Worm (Caenorhabditis elegans): ENCODE measurements around the gene oac-31.

DNA sequence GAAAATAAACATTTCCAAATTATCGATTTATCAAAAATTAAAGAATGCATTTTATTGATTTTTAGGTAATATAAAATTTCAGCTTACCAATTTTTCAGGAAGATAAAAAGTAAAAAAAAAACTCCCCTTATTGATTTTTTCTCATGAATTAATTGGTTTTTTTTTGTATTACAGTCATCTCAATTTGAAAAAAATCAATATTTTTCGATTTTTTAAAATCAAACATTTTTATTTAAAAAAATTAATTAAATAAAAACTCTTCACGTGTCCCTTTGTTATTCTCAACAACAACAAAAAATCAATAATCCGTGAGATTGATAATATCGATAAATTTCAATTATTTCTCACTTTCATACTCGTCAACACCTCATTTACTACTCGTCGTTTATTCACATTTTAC lies 46.4 kb downstream of the oac-31 start, which contains the start of gene C38C3.3:
- no peak for TF ChIP-seq tbx-7 (tag; optimal IDR thresholded peaks at IDR 0.05)
- no peak for TF ChIP-seq ceh-19 (GFP tag; optimal IDR thresholded peaks at IDR 0.05)
- no peak for TF ChIP-seq unc-86 (tag; optimal IDR thresholded peaks at IDR 0.05)
- no peak for TF ChIP-seq nhr-11 (tag; optimal IDR thresholded peaks at IDR 0.05)
- TF ChIP-seq nfya-1 (tag; optimal IDR thresholded peaks at IDR 0.05) = no peak
- no peak for TF ChIP-seq pag-3 (tag; optimal IDR thresholded peaks at IDR 0.05; ENCODE audit: borderline replicate concordance)
- no peak for TF ChIP-seq pha-4 (tag; optimal IDR thresholded peaks at IDR 0.05)

Measured in whole organism, late embryonic.